Worm (Caenorhabditis elegans): Measurements from ENCODE around the gene T05C12.8.
A peak's percentile ranks its signal among the peaks of the same experiment; 100 is the strongest.

DNA sequence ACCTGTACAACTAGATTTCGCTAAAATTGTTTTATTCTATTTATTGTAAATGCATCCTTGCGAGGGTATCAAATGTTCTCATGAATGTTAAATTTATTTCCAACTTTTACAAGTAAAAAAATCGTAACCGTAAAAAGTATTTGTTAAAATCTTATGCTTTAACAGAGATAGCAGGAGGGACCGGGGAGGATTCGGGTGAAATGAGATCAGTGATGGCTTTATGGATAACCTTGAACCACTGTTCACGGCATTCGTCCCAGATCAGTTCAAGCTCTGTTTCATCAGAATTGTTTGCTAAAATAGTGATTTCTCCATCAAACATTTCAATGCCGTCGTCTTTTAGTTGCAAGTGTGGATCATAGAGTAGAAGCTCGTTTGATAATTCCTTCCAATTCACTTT is 49.2 kb downstream of the T05C12.8 start:
- TF ChIP-seq snpc-1.3 (tag; optimal IDR thresholded peaks at IDR 0.05; ENCODE audit: insufficient read depth): no peak
- TF ChIP-seq ceh-58 (GFP tag; IDR thresholded peaks at IDR 0.05): no peak
- no peak for TF ChIP-seq F37B4.10 (GFP tag; IDR thresholded peaks at IDR 0.05)
- no peak for TF ChIP-seq Y95B8A.8 (GFP tag; IDR thresholded peaks at IDR 0.05)
- TF ChIP-seq cebp-1 (GFP tag; IDR thresholded peaks at IDR 0.05): no peak
- peak; percentile 41 for TF ChIP-seq cebp-1 (tag; optimal IDR thresholded peaks at IDR 0.05)
- no peak for TF ChIP-seq madf-10 (tag; optimal IDR thresholded peaks at IDR 0.05)
- no peak for TF ChIP-seq egl-44 (GFP tag; IDR thresholded peaks at IDR 0.05)
- TF ChIP-seq mcd-1 (GFP tag; IDR thresholded peaks at IDR 0.05): no peak
- no peak for TF ChIP-seq nfya-1 (tag; optimal IDR thresholded peaks at IDR 0.05; ENCODE audit: borderline replicate concordance, insufficient read depth)

Data from whole organism, young adult.